Worm (Caenorhabditis elegans): Measurements from ENCODE around the gene T22H9.1.
A peak's percentile ranks its signal among the peaks of the same experiment; 100 is the strongest.

T22H9.1 gene

ce11 chrV:331245-331644 lies 28.3 kb upstream of the T22H9.1 start:
- TF ChIP-seq tag-97 (GFP tag; IDR thresholded peaks at IDR 0.05) = no peak
- peak; percentile 40; the same call in 1 of the 2 replicates for TF ChIP-seq dmd-6 (GFP tag; IDR thresholded peaks at IDR 0.05)
- TF ChIP-seq pqm-1 (tag; optimal IDR thresholded peaks at IDR 0.05) = peak; percentile 37
- TF ChIP-seq nhr-28 (tag; optimal IDR thresholded peaks at IDR 0.05) = peak; percentile 37

ce11 chrV:332585-332984 lies 27.0 kb upstream of the T22H9.1 start:
- TF ChIP-seq dmd-6 (GFP tag; IDR thresholded peaks at IDR 0.05) (peak; percentile 93), pqm-1 (tag; optimal IDR thresholded peaks at IDR 0.05) (peak; percentile 97), unc-39 (tag; optimal IDR thresholded peaks at IDR 0.05) (no peak), F44E2.7 (GFP tag; IDR thresholded peaks at IDR 0.05) (no peak), spr-1 (tag; optimal IDR thresholded peaks at IDR 0.05) (no peak), nhr-77 (tag; optimal IDR thresholded peaks at IDR 0.05) (peak; percentile 29), mes-2 (tag; optimal IDR thresholded peaks at IDR 0.05; ENCODE audit: poor library complexity, severe bottlenecking) (no peak), php-3 (GFP tag; IDR thresholded peaks at IDR 0.05) (peak; percentile 62), tag-97 (GFP tag; IDR thresholded peaks at IDR 0.05) (no peak), nhr-48 (tag; optimal IDR thresholded peaks at IDR 0.05) (no peak), lin-13 (GFP tag; optimal IDR thresholded peaks at IDR 0.05) (no peak), aha-1 (tag) (peak; percentile 65), attf-4 (tag; optimal IDR thresholded peaks at IDR 0.05) (no peak), hlh-11 (tag; optimal IDR thresholded peaks at IDR 0.05) (peak; percentile 77), lir-3 (tag; optimal IDR thresholded peaks at IDR 0.05) (no peak), dve-1 (tag; optimal IDR thresholded peaks at IDR 0.05; ENCODE audit: insufficient read depth) (peak; percentile 51), nhr-28 (tag; optimal IDR thresholded peaks at IDR 0.05) (peak; percentile 83), mdt-29 (GFP tag; IDR thresholded peaks at IDR 0.05) (no peak), hif-1 (tag; optimal IDR thresholded peaks at IDR 0.05) (no peak), rbr-2 (tag; optimal IDR thresholded peaks at IDR 0.05) (no peak), nhr-76 (tag; optimal IDR thresholded peaks at IDR 0.05) (no peak), ZK546.5 (tag; optimal IDR thresholded peaks at IDR 0.05) (no peak), daf-16 (GFP tag; optimal IDR thresholded peaks at IDR 0.05) (no peak), daf-16 (tag; optimal IDR thresholded peaks at IDR 0.05) (peak; percentile 94), mdl-1 (tag; optimal IDR thresholded peaks at IDR 0.05) (peak in 1 of 2 experiments; percentile 15), nhr-102 (tag; optimal IDR thresholded peaks at IDR 0.05) (peak; percentile 92), dmd-9 (GFP tag; IDR thresholded peaks at IDR 0.05) (no peak), sdz-12 (GFP tag; optimal IDR thresholded peaks at IDR 0.05) (no peak), jun-1 (tag; optimal IDR thresholded peaks at IDR 0.05) (no peak), lin-1 (GFP tag; IDR thresholded peaks at IDR 0.05) (no peak; the same call in 1 of the 2 replicates), lin-29 (GFP tag; IDR thresholded peaks at IDR 0.05) (no peak), nhr-42 (GFP tag; IDR thresholded peaks at IDR 0.05) (no peak), hlh-30 (tag; optimal IDR thresholded peaks at IDR 0.05; ENCODE audit: insufficient read depth) (no peak), ceh-82 (tag; optimal IDR thresholded peaks at IDR 0.05) (no peak), mxl-3 (GFP tag; optimal IDR thresholded peaks at IDR 0.05) (peak; percentile 27), Y5F2A.4 (GFP tag; optimal IDR thresholded peaks at IDR 0.05) (no peak), T26A8.4 (GFP tag; IDR thresholded peaks at IDR 0.05) (no peak), lin-39 (tag; optimal IDR thresholded peaks at IDR 0.05) (no peak), lim-7 (GFP tag; IDR thresholded peaks at IDR 0.05) (no peak), duxl-1 (tag; optimal IDR thresholded peaks at IDR 0.05; ENCODE audit: poor library complexity) (no peak), nhr-6 (tag; optimal IDR thresholded peaks at IDR 0.05) (peak; percentile 48)

All from whole organism, L4 larva.